Worm (Caenorhabditis elegans) whole organism, midembryonic: ENCODE measurements around the gene F36G9.3.

Experiments
- T22C8.4 ChIP-seq: fragments of 200-800 bp; sonication (Bioruptor generic); IDR thresholded peaks from 2 replicates; pipeline ENCODE4 v1.3.6; 2022; ENCODE audit warnings: missing genetic modification characterization, missing compliant biosample characterization
- flt-1 ChIP-seq: fragments of 200-800 bp; sonication (Bioruptor generic); IDR thresholded peaks from 2 replicates; pipeline ENCODE4 v1.3.6; 2022; ENCODE audit warnings: missing genetic modification characterization, missing compliant biosample characterization
- klf-2 ChIP-seq: fragments of 200-800 bp; sonication (Bioruptor generic); conservative IDR thresholded peaks from 2 replicates; pipeline ENCODE4 v1.3.6; 2022; ENCODE audit warnings: missing genetic modification reagents, missing genetic modification characterization, missing compliant biosample characterization
- med-1 ChIP-seq: sonication (generic microtip); optimal IDR thresholded peaks from 2 replicates; lab custom pipeline; 2017; ENCODE audit warnings: missing genetic modification characterization, mild to moderate bottlenecking, missing compliant biosample characterization, antibody characterized with exemption, missing genetic modification reagents; ENCODE audit not compliant: insufficient read depth
- ref-1 ChIP-seq: fragments of 200-800 bp; sonication (Bioruptor generic); conservative IDR thresholded peaks from 2 replicates; pipeline ENCODE4 v1.3.6; 2022; ENCODE audit warnings: missing genetic modification reagents, missing genetic modification characterization, missing compliant biosample characterization

DNA sequence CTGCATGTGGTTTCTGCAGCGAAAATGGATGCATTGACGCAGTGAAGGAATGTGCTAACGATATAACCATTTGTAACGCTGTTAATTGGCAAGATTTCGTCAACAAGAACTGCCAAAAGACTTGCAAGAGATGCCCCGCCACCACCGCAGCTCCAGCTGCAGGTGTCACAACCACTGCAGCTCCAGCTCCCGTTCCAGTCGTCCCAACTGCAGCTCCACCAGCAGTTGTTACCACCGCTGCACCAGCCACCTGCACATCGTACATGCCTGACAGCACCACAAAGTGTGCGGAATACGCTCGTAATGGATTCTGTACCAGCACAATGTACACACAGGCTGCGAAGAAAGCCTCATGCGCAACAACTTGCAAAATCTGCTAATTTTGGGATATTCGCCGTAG, 44.5 kb upstream of the F36G9.3 start:
- TF ChIP-seq ref-1 (GFP tag; lab: Robert Waterston, UW) (no peak), klf-2 (GFP tag; lab: Robert Waterston, UW) (no peak), T22C8.4 (GFP tag; lab: Robert Waterston, UW) (no peak), med-1 (no peak), flt-1 (GFP tag; lab: Robert Waterston, UW) (no peak)
